Worm (Caenorhabditis elegans): ENCODE measurements around the gene T21C12.8.

The T21C12.8 gene

DNA sequence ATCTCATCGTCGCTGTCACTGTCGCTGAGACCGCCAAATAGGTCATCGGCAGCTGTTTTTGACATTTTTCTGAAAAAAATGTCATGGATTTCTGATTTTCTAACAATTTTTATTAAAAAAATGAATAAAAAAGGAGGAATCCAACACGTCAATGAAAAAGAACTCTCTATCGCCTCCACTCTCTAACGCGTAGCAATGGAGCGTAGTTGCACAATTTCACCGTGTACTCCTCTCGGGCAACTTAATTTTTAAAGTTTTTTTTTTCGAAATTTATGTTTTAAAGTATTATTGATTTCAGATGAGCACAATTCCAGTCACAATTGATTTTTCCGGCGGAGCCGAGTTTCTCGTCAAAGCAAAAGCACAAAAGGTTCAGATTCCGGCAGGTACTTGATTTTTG, 47.6 kb downstream of the T21C12.8 start, which contains the start of the genes taf-11.3 and urm-1 (continued):
- no peak for TF ChIP-seq tbx-9 (tag; optimal IDR thresholded peaks at IDR 0.05; ENCODE audit: borderline replicate concordance)
- no peak for TF ChIP-seq madf-10 (tag; optimal IDR thresholded peaks at IDR 0.05)
- no peak for TF ChIP-seq T07F8.4 (tag; optimal IDR thresholded peaks at IDR 0.05)
- no peak for TF ChIP-seq nhr-90 (tag; optimal IDR thresholded peaks at IDR 0.05)
- TF ChIP-seq tlf-1 (GFP tag; optimal IDR thresholded peaks at IDR 0.05), result no peak
- TF ChIP-seq nhr-179 (tag; optimal IDR thresholded peaks at IDR 0.05), result no peak
- no peak for TF ChIP-seq ztf-3 (GFP tag; optimal IDR thresholded peaks at IDR 0.05)
- no peak for TF ChIP-seq madf-3 (GFP tag; IDR thresholded peaks at IDR 0.05)
- no peak for TF ChIP-seq repo-1 (tag; optimal IDR thresholded peaks at IDR 0.05)
- TF ChIP-seq Y53F4B.3 (GFP tag; IDR thresholded peaks at IDR 0.05), result no peak
- no peak for TF ChIP-seq mxl-1 (tag; optimal IDR thresholded peaks at IDR 0.05)
- no peak for TF ChIP-seq nfya-1 (tag; optimal IDR thresholded peaks at IDR 0.05; ENCODE audit: borderline replicate concordance, insufficient read depth)
- TF ChIP-seq egl-18 (GFP tag; IDR thresholded peaks at IDR 0.05), result no peak
- no peak for TF ChIP-seq F22D6.2 (tag; optimal IDR thresholded peaks at IDR 0.05)
- no peak for TF ChIP-seq lir-1 (GFP tag; conservative IDR thresholded peaks at IDR 0.05)
- peak in 1 of 3 experiments; percentile 51 for TF ChIP-seq lin-35 (GFP tag; optimal IDR thresholded peaks at IDR 0.05)
- no peak for TF ChIP-seq ceh-91 (GFP tag; IDR thresholded peaks at IDR 0.05)
- no peak for TF ChIP-seq dpff-1 (tag; optimal IDR thresholded peaks at IDR 0.05)
- TF ChIP-seq hmg-1.2 (GFP tag; IDR thresholded peaks at IDR 0.05), result peak; percentile 93
- no peak for TF ChIP-seq ets-4 (GFP tag; optimal IDR thresholded peaks at IDR 0.05)
- TF ChIP-seq madf-6 (GFP tag; IDR thresholded peaks at IDR 0.05), result peak; percentile 67; the same call in 1 of the 2 replicates
- no peak for TF ChIP-seq Y53G8AR.9 (GFP tag; conservative IDR thresholded peaks at IDR 0.05)
- no peak for TF ChIP-seq lin-26 (GFP tag; IDR thresholded peaks at IDR 0.05)
- no peak for TF ChIP-seq Y67H2A.10 (GFP tag; conservative IDR thresholded peaks at IDR 0.05)
- no peak for TF ChIP-seq T26A5.8 (tag; optimal IDR thresholded peaks at IDR 0.05)
- no peak for TF ChIP-seq attf-6 (GFP tag; IDR thresholded peaks at IDR 0.05)
- TF ChIP-seq ekl-4 (GFP tag; IDR thresholded peaks at IDR 0.05), result no peak
- TF ChIP-seq efl-1 (GFP tag; optimal IDR thresholded peaks at IDR 0.05), result peak; percentile 50
- no peak for TF ChIP-seq ceh-27 (GFP tag; optimal IDR thresholded peaks at IDR 0.05)
- TF ChIP-seq Y56A3A.18 (GFP tag; IDR thresholded peaks at IDR 0.05), result no peak
- TF ChIP-seq snpc-4 (GFP tag; optimal IDR thresholded peaks at IDR 0.05), result no peak
- TF ChIP-seq snpc-4 (tag; optimal IDR thresholded peaks at IDR 0.05), result peak in 2 of 4 experiments; percentile 11 to 69
- no peak for TF ChIP-seq B0336.3 (GFP tag; IDR thresholded peaks at IDR 0.05)
- no peak for TF ChIP-seq lsy-27 (tag; optimal IDR thresholded peaks at IDR 0.05; ENCODE audit: borderline replicate concordance, insufficient read depth)
- TF ChIP-seq nhr-27 (tag; optimal IDR thresholded peaks at IDR 0.05), result no peak
- no peak for TF ChIP-seq let-526 (GFP tag; IDR thresholded peaks at IDR 0.05)
- TF ChIP-seq nhr-80 (tag; optimal IDR thresholded peaks at IDR 0.05), result no peak
- TF ChIP-seq mel-28 (tag; optimal IDR thresholded peaks at IDR 0.05; ENCODE audit: borderline replicate concordance), result no peak
- peak; percentile 31; the same call in 1 of the 2 replicates for TF ChIP-seq ceh-100 (GFP tag; IDR thresholded peaks at IDR 0.05)
- TF ChIP-seq snpc-1.3 (tag; optimal IDR thresholded peaks at IDR 0.05; ENCODE audit: insufficient read depth), result peak; percentile 15
- TF ChIP-seq hlh-26 (GFP tag; conservative IDR thresholded peaks at IDR 0.05), result no peak
- TF ChIP-seq dpl-1 (GFP tag; optimal IDR thresholded peaks at IDR 0.05), result peak; percentile 60
- TF ChIP-seq F33H1.4 (GFP tag; IDR thresholded peaks at IDR 0.05), result peak; percentile 55; the same call in 1 of the 2 replicates
- no peak for TF ChIP-seq B0035.1 (tag; optimal IDR thresholded peaks at IDR 0.05)
- peak; percentile 49 for TF ChIP-seq lin-54 (GFP tag; optimal IDR thresholded peaks at IDR 0.05)
- no peak for TF ChIP-seq sptf-2 (GFP tag; optimal IDR thresholded peaks at IDR 0.05)
- TF ChIP-seq ama-1 (optimal IDR thresholded peaks at IDR 0.05), result no peak
- no peak for TF ChIP-seq ama-1 (GFP tag; optimal IDR thresholded peaks at IDR 0.05)
- no peak for TF ChIP-seq him-1 (tag; optimal IDR thresholded peaks at IDR 0.05)
- TF ChIP-seq F57C9.4 (tag; optimal IDR thresholded peaks at IDR 0.05), result no peak

All from whole organism, young adult.